Fruit fly (Drosophila melanogaster): ENCODE measurements around the gene Cyp6d5.

Gene Cyp6d5

DNA sequence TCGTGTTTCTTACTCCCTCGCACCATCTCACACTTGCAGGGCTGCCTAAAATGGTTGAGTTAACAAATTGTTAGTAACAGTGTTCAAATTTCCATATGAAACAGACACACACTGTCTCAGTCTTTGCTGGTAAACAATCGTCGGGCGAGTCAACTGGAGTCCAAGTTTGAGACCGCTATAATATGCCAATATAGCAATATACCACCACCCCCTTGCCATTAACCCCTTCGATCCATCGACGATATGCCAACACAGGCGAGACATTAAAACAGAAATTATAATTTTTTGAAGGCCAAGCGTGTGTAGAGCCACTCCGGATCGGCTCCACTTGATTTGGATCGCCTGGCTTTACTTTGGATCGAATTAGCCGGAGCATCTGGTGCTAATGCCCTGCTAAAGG is 25.1 kb downstream of the Cyp6d5 start:
- peak; percentile 90 for TF ChIP-seq tj (GFP tag; optimal IDR thresholded peaks at IDR 0.05)
- TF ChIP-seq CG1620 (GFP tag; optimal IDR thresholded peaks at IDR 0.05) = no peak
- no peak for TF ChIP-seq CG11617 (GFP tag; optimal IDR thresholded peaks at IDR 0.05)
- TF ChIP-seq bab1 (GFP tag; optimal IDR thresholded peaks at IDR 0.05) = no peak
- TF ChIP-seq ovo (GFP tag; optimal IDR thresholded peaks at IDR 0.05) = no peak
- no peak for TF ChIP-seq Hr96 (GFP tag; optimal IDR thresholded peaks at IDR 0.05)
- TF ChIP-seq CG7101 (tag; optimal IDR thresholded peaks at IDR 0.05) = no peak
- no peak for TF ChIP-seq cic (GFP tag; optimal IDR thresholded peaks at IDR 0.05)

DNA sequence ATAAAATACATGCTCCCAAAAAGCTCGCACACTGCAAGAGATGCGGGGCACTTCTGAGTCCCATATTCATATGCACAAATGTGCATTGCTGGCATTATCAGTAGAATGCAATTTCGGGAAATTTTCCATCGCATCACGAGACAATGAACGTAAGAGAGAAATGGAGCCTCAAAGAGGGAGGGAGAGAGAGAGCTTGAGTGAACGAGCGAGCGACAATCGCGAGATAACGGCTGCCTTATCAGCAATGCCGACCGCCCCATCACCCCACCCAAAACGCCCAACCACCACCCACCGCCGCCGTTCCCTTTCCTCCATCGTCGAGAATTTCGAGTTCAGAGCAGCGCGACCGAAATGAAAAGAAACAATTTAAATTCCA is 26.9 kb downstream of the Cyp6d5 start:
- TF ChIP-seq CG7045 (GFP tag; optimal IDR thresholded peaks at IDR 0.05) (no peak), CG11617 (GFP tag; optimal IDR thresholded peaks at IDR 0.05) (no peak), cnc (optimal IDR thresholded peaks at IDR 0.05) (no peak), CG5204 (GFP tag; optimal IDR thresholded peaks at IDR 0.05) (no peak), Mnt (GFP tag; optimal IDR thresholded peaks at IDR 0.05) (peak; percentile 68), CG1620 (GFP tag; optimal IDR thresholded peaks at IDR 0.05) (no peak), CG33017 (tag; optimal IDR thresholded peaks at IDR 0.05) (no peak), Crg-1 (GFP tag; optimal IDR thresholded peaks at IDR 0.05) (no peak), toe (GFP tag; optimal IDR thresholded peaks at IDR 0.05) (no peak), CG14711 (tag; optimal IDR thresholded peaks at IDR 0.05) (no peak), bab1 (GFP tag; optimal IDR thresholded peaks at IDR 0.05) (no peak), ovo (GFP tag; optimal IDR thresholded peaks at IDR 0.05) (peak; percentile 50), kay (GFP tag; ENCODE audit: borderline replicate concordance) (no peak), tj (GFP tag; optimal IDR thresholded peaks at IDR 0.05) (peak; percentile 95), CG7101 (tag; optimal IDR thresholded peaks at IDR 0.05) (no peak), Clk (GFP tag; optimal IDR thresholded peaks at IDR 0.05) (peak; percentile 58), pad (GFP tag; optimal IDR thresholded peaks at IDR 0.05) (peak; percentile 23), cic (GFP tag; optimal IDR thresholded peaks at IDR 0.05) (peak; percentile 93), CG12768 (GFP tag; optimal IDR thresholded peaks at IDR 0.05) (peak; percentile 16), Hr96 (GFP tag; optimal IDR thresholded peaks at IDR 0.05) (no peak)

DNA sequence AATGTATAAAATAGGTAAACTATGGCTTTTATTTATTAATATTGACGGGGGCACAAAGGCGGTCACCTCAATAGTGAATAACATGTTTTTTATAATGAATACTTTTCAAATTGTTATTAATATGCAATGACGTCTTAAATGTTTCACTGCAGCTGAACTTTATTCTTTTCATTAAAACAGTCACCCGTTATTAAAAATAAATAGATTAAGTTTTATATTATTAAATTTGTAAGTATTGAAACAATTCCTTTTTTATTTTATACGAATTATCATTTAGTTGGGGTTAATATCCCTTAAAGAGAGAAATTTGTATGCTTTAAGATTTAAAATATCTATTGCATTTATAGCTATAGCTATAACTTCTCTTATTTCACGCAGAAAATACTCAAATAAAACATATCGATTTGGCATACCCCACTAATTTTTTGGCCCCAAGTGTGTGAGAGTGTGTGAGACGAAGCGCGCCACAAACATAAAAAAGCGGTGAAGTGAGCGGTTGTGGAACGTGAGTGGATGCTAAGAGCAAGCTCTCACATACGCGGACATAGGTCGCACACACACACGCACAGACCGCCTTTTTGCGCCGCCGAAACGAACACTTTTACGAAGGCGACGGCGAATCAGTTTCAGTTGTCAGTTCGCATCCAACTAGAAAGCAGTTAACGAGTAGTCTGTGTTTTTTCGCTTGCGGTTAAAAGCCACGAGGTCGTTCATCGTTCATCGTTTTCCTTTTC is 27.5 kb downstream of the Cyp6d5 start, which contains the start of gene foxo:
Gene foxo, plus strand, starts transcription at position 626 of the 734 bp plus-strand sequence.
- TF ChIP-seq CG7101 (tag; optimal IDR thresholded peaks at IDR 0.05) (peak; percentile 66), Mnt (GFP tag; optimal IDR thresholded peaks at IDR 0.05) (peak; percentile 99), CG5204 (GFP tag; optimal IDR thresholded peaks at IDR 0.05) (peak; percentile 48), bab1 (GFP tag; optimal IDR thresholded peaks at IDR 0.05) (peak; percentile 66), kay (GFP tag; ENCODE audit: borderline replicate concordance) (peak; percentile 77), CG7045 (GFP tag; optimal IDR thresholded peaks at IDR 0.05) (peak; percentile 58), pad (GFP tag; optimal IDR thresholded peaks at IDR 0.05) (peak; percentile 28), CG12768 (GFP tag; optimal IDR thresholded peaks at IDR 0.05) (peak; percentile 57), cnc (optimal IDR thresholded peaks at IDR 0.05) (no peak), CG11617 (GFP tag; optimal IDR thresholded peaks at IDR 0.05) (peak; percentile 84), CG1620 (GFP tag; optimal IDR thresholded peaks at IDR 0.05) (peak; percentile 20), Crg-1 (GFP tag; optimal IDR thresholded peaks at IDR 0.05) (no peak), ovo (GFP tag; optimal IDR thresholded peaks at IDR 0.05) (no peak), CG33017 (tag; optimal IDR thresholded peaks at IDR 0.05) (peak; percentile 80), Clk (GFP tag; optimal IDR thresholded peaks at IDR 0.05) (no peak), Hr96 (GFP tag; optimal IDR thresholded peaks at IDR 0.05) (no peak), toe (GFP tag; optimal IDR thresholded peaks at IDR 0.05) (peak; percentile 24), CG14711 (tag; optimal IDR thresholded peaks at IDR 0.05) (peak; percentile 73), cic (GFP tag; optimal IDR thresholded peaks at IDR 0.05) (peak; percentile 71), tj (GFP tag; optimal IDR thresholded peaks at IDR 0.05) (no peak)

DNA sequence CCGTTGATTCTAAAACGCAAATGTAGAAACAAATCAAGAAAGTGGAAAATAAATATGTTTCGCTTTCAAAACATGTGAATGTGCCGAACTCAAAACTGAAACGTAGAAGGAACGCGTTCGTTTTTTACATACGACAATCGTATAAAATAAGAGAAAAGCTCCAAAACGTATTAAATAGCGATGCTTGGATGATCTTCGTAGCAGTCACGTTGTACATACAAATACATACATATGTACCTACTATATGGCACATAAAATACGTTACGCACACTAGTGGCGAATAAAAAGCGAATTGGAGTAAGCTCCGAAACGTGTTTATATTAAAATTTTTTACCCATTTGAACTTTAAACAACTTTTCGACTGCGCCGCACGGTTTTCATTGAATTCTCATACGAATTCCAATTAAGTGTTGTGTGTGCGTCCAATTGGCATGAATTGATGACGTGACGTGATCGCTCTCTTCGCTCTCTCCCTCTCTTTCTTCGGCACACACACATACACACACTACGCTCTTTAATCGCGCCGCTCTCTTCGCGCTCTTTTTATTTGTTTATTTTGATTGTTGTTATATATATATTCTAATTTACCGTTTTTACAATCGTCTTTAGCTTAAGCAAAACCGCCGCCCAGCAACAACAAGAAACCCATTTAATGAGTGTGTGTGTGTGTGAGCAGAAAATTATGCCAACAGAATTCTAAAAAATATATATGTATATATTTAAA is 28.3 kb downstream of the Cyp6d5 start:
- TF ChIP-seq Hr96 (GFP tag; optimal IDR thresholded peaks at IDR 0.05) (no peak), kay (GFP tag; ENCODE audit: borderline replicate concordance) (peak; percentile 81), ovo (GFP tag; optimal IDR thresholded peaks at IDR 0.05) (peak; percentile 52), Mnt (GFP tag; optimal IDR thresholded peaks at IDR 0.05) (peak; percentile 66), cic (GFP tag; optimal IDR thresholded peaks at IDR 0.05) (peak; percentile 5), CG7101 (tag; optimal IDR thresholded peaks at IDR 0.05) (no peak), CG12768 (GFP tag; optimal IDR thresholded peaks at IDR 0.05) (no peak), CG1620 (GFP tag; optimal IDR thresholded peaks at IDR 0.05) (no peak), Clk (GFP tag; optimal IDR thresholded peaks at IDR 0.05) (no peak), pad (GFP tag; optimal IDR thresholded peaks at IDR 0.05) (no peak)

DNA sequence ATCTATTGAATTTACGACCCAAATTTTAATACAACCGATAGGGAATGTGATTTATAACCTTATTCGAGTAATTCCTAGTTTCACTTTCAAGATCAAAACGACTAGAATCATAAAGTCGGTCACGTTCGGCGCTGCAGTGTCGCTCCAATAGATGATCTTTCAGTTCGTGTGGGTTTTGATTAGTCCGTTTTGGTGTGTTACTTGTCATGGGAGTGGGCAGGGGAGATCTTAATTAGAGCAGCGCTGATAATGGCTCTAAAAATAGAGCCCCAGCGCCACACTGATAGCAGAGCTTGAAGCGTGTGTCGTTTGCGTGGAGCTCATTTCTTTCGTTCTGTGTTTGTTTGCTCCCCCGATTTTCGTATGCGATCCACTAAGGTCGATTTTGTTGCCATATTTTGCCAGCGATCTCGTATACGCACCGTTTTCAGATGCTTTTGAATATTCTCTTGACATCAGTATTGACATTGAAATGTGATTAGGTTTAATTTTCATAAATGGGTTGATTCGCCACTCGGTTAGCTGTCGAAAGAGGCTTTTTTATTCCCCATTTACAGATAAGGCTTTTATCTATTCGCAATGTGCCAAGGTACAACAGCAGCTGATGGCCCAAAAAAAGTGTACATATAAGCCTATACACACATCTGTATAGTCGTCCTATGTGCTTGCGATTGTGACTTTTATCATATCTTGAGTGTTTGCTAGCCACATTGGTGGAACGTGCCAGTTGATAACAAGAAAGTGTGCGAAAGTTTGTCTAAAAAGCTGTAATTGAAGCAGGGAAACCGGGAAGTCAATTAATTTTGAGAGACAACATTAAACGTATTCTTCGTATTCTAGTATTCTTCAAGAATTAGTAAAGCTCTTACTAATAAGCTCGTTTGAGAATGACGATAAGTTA is 29.8 kb downstream of the Cyp6d5 start:
- TF ChIP-seq pad (GFP tag; optimal IDR thresholded peaks at IDR 0.05) = no peak
- no peak for TF ChIP-seq CG14711 (tag; optimal IDR thresholded peaks at IDR 0.05)
- TF ChIP-seq CG7101 (tag; optimal IDR thresholded peaks at IDR 0.05) = no peak
- no peak for TF ChIP-seq Hr96 (GFP tag; optimal IDR thresholded peaks at IDR 0.05)
- no peak for TF ChIP-seq CG5204 (GFP tag; optimal IDR thresholded peaks at IDR 0.05)
- TF ChIP-seq cnc (optimal IDR thresholded peaks at IDR 0.05) = no peak
- no peak for TF ChIP-seq toe (GFP tag; optimal IDR thresholded peaks at IDR 0.05)
- TF ChIP-seq cic (GFP tag; optimal IDR thresholded peaks at IDR 0.05) = peak; percentile 36
- TF ChIP-seq kay (GFP tag; ENCODE audit: borderline replicate concordance) = no peak
- TF ChIP-seq Clk (GFP tag; optimal IDR thresholded peaks at IDR 0.05) = no peak
- peak; percentile 5 for TF ChIP-seq CG12768 (GFP tag; optimal IDR thresholded peaks at IDR 0.05)
- TF ChIP-seq CG1620 (GFP tag; optimal IDR thresholded peaks at IDR 0.05) = no peak
- TF ChIP-seq Mnt (GFP tag; optimal IDR thresholded peaks at IDR 0.05) = peak; percentile 1
- TF ChIP-seq ovo (GFP tag; optimal IDR thresholded peaks at IDR 0.05) = no peak
- TF ChIP-seq CG33017 (tag; optimal IDR thresholded peaks at IDR 0.05) = no peak
- no peak for TF ChIP-seq CG11617 (GFP tag; optimal IDR thresholded peaks at IDR 0.05)
- TF ChIP-seq Crg-1 (GFP tag; optimal IDR thresholded peaks at IDR 0.05) = no peak
- TF ChIP-seq CG7045 (GFP tag; optimal IDR thresholded peaks at IDR 0.05) = no peak
- peak; percentile 1 for TF ChIP-seq tj (GFP tag; optimal IDR thresholded peaks at IDR 0.05)
- no peak for TF ChIP-seq bab1 (GFP tag; optimal IDR thresholded peaks at IDR 0.05)

Measured in whole organism, adult.